Worm (Caenorhabditis elegans) whole organism, early embryonic: ENCODE results near the gene lido-13.

Experiments used
- ama-1 ChIP-seq: fragments of 150-350 bp; optimal IDR thresholded peaks from 2 replicates; lab custom pipeline; 2014
- hmg-4 ChIP-seq: fragments of 200-800 bp; sonication (Bioruptor generic); optimal IDR thresholded peaks from 2 replicates; lab custom pipeline; 2018; ENCODE audit warnings: mild to moderate bottlenecking, missing genetic modification characterization, missing compliant biosample characterization

DNA sequence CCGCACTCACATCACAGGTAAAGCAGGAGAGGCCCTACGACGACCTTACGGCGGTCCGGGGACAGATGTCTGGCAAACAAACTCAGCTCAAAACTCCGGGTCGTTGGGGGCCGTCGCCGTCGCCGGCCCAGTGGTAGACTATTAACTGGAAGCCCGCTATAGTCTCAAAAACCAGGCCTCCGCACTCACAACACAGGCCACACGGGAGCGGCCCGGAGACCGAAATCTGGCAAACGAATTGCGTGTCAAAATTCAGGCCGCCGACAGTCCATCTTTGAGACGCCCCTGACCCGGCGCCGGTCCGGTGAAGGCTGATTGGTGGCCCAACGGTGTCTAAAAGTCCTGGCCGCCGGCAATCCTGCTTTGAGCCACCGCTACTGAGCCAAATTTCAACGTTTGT, 8.7 kb downstream of the lido-13 start:
- no peak for TF ChIP-seq ama-1 (lab: Kevin White, UChicago)
- no peak for TF ChIP-seq hmg-4
